Worm (Caenorhabditis elegans) whole organism, L4 larva: ENCODE data around the gene C28F5.1.

Experiments used
- F49E8.2 ChIP-seq: sonication (generic microtip); optimal IDR thresholded peaks from 2 replicates; lab custom pipeline; 2016; ENCODE audit warnings: missing compliant biosample characterization, mild to moderate bottlenecking, missing genetic modification characterization, borderline replicate concordance
- T26A8.4 ChIP-seq: fragments of 200-800 bp; sonication (Bioruptor generic); IDR thresholded peaks from 2 replicates; pipeline ENCODE4 v1.3.6; 2022; ENCODE audit warnings: missing genetic modification characterization, missing compliant biosample characterization
- Y105C5A.15 ChIP-seq: fragments of 200-800 bp; sonication (Bioruptor generic); IDR thresholded peaks from 2 replicates; pipeline ENCODE4 v1.3.6; 2022; ENCODE audit warnings: missing genetic modification characterization, missing compliant biosample characterization
- Y5F2A.4 ChIP-seq: fragments of 200-800 bp; sonication (Bioruptor generic); optimal IDR thresholded peaks from 2 replicates; lab custom pipeline; 2018; ENCODE audit warnings: mild to moderate bottlenecking, missing genetic modification characterization, missing compliant biosample characterization
- ZK337.2 ChIP-seq: fragments of 200-800 bp; sonication (Bioruptor generic); IDR thresholded peaks from 2 replicates; pipeline ENCODE4 v1.3.6; 2022; ENCODE audit warnings: missing genetic modification reagents, missing genetic modification characterization, missing compliant biosample characterization
- attf-4 ChIP-seq: sonication (generic microtip); optimal IDR thresholded peaks from 3 replicates; lab custom pipeline; 2017; ENCODE audit warnings: missing biosample characterization, missing genetic modification characterization
- ceh-28 ChIP-seq: fragments of 150-350 bp; optimal IDR thresholded peaks from 2 replicates; lab custom pipeline; 2014; ENCODE audit warnings: missing biosample characterization, missing genetic modification reagents, missing genetic modification characterization
- ceh-32 ChIP-seq: sonication (generic microtip); optimal IDR thresholded peaks from 2 replicates; lab custom pipeline; 2016; ENCODE audit warnings: mild to moderate bottlenecking, missing genetic modification characterization, missing compliant biosample characterization; ENCODE audit not compliant: poor library complexity
- ceh-44 ChIP-seq: fragments of 200-800 bp; sonication (Bioruptor generic); IDR thresholded peaks from 2 replicates; pipeline ENCODE4 v1.3.6; 2022; ENCODE audit warnings: missing genetic modification reagents, missing genetic modification characterization, missing compliant biosample characterization
- ces-1 ChIP-seq: fragments of 150-350 bp; sonication (generic microtip); optimal IDR thresholded peaks from 4 replicates; lab custom pipeline; 2014; ENCODE audit warnings: missing biosample characterization, missing genetic modification reagents, missing genetic modification characterization
- daf-12 ChIP-seq: fragments of 150-350 bp; optimal IDR thresholded peaks from 2 replicates; lab custom pipeline; 2014; ENCODE audit warnings: missing biosample characterization, missing genetic modification reagents, missing genetic modification characterization
- daf-8 ChIP-seq: fragments of 200-800 bp; sonication (Bioruptor generic); IDR thresholded peaks from 2 replicates; pipeline ENCODE4 v1.3.6; 2022; ENCODE audit warnings: missing genetic modification characterization, missing compliant biosample characterization
- dmd-6 ChIP-seq: fragments of 200-800 bp; sonication (Bioruptor generic); IDR thresholded peaks from 2 replicates; pipeline ENCODE4 v1.3.6; 2022; ENCODE audit warnings: missing genetic modification reagents, missing genetic modification characterization, missing compliant biosample characterization
- duxl-1 ChIP-seq: sonication (generic microtip); optimal IDR thresholded peaks from 2 replicates; lab custom pipeline; 2016; ENCODE audit warnings: mild to moderate bottlenecking, missing genetic modification characterization, moderate library complexity, missing compliant biosample characterization; ENCODE audit not compliant: poor library complexity
- egl-27 ChIP-seq: sonication (generic microtip); optimal IDR thresholded peaks from 3 replicates; lab custom pipeline; 2017; ENCODE audit warnings: missing biosample characterization, missing genetic modification reagents, missing genetic modification characterization
- egl-43 ChIP-seq: fragments of 200-800 bp; sonication (Bioruptor generic); IDR thresholded peaks from 2 replicates; pipeline ENCODE4 v1.3.6; 2022; ENCODE audit warnings: missing genetic modification reagents, missing genetic modification characterization, missing compliant biosample characterization
- fkh-10 ChIP-seq: fragments of 150-350 bp; optimal IDR thresholded peaks from 2 replicates; lab custom pipeline; 2014; ENCODE audit warnings: missing biosample characterization, missing genetic modification reagents, missing genetic modification characterization
- hif-1 ChIP-seq, 2 experiments: sonication (generic microtip); optimal IDR thresholded peaks; 2 replicates each; lab custom pipeline; 2016 to 2017; ENCODE audit warnings: missing compliant biosample characterization in 2 of 2, missing genetic modification characterization in 2 of 2, missing genetic modification reagents in 2 of 2, missing genotype in 2 of 2, mild to moderate bottlenecking in 1 of 2
- hlh-30 ChIP-seq: sonication (generic microtip); optimal IDR thresholded peaks from 2 replicates; lab custom pipeline; 2017; ENCODE audit warnings: antibody characterized with exemption, mild to moderate bottlenecking, missing genetic modification characterization, missing compliant biosample characterization; ENCODE audit not compliant: insufficient read depth
- lim-7 ChIP-seq: fragments of 200-800 bp; sonication (Bioruptor generic); IDR thresholded peaks from 2 replicates; pipeline ENCODE4 v1.3.6; 2022; ENCODE audit warnings: missing genetic modification characterization, missing compliant biosample characterization
- lin-13 ChIP-seq: fragments of 150-350 bp; optimal IDR thresholded peaks from 2 replicates; lab custom pipeline; 2014; ENCODE audit warnings: missing biosample characterization, missing genetic modification reagents, missing genetic modification characterization
- mep-1 ChIP-seq: fragments of 150-350 bp; sonication (generic microtip); optimal IDR thresholded peaks from 3 replicates; lab custom pipeline; 2014; ENCODE audit warnings: missing biosample characterization, missing genetic modification characterization
- mes-2 ChIP-seq: sonication (generic microtip); optimal IDR thresholded peaks from 2 replicates; lab custom pipeline; 2016; ENCODE audit warnings: missing genotype, mild to moderate bottlenecking, missing genetic modification characterization, missing compliant biosample characterization; ENCODE audit not compliant: poor library complexity, severe bottlenecking
- mxl-2 ChIP-seq: fragments of 200-800 bp; sonication (Bioruptor generic); conservative IDR thresholded peaks from 2 replicates; pipeline ENCODE4 v1.3.6; 2022; ENCODE audit warnings: missing genetic modification reagents, missing genetic modification characterization, missing compliant biosample characterization
- mxl-3 ChIP-seq: fragments of 200-800 bp; sonication (Bioruptor generic); optimal IDR thresholded peaks from 2 replicates; lab custom pipeline; 2018; ENCODE audit warnings: mild to moderate bottlenecking, missing genetic modification characterization, missing compliant biosample characterization
- nhr-102 ChIP-seq: sonication (generic microtip); optimal IDR thresholded peaks from 2 replicates; lab custom pipeline; 2016; ENCODE audit warnings: mild to moderate bottlenecking, missing genetic modification characterization, moderate library complexity, missing compliant biosample characterization
- nhr-11 ChIP-seq: fragments of 150-350 bp; optimal IDR thresholded peaks from 2 replicates; lab custom pipeline; 2014; ENCODE audit warnings: missing biosample characterization, missing genetic modification characterization
- nhr-111 ChIP-seq: fragments of 200-800 bp; sonication (Bioruptor generic); optimal IDR thresholded peaks from 2 replicates; lab custom pipeline; 2018; ENCODE audit warnings: mild to moderate bottlenecking, missing genetic modification characterization, missing compliant biosample characterization
- nhr-28 ChIP-seq: fragments of 150-350 bp; optimal IDR thresholded peaks from 2 replicates; lab custom pipeline; 2014; ENCODE audit warnings: missing biosample characterization, missing genetic modification characterization
- nhr-41 ChIP-seq: fragments of 200-800 bp; sonication (Bioruptor generic); IDR thresholded peaks from 2 replicates; pipeline ENCODE4 v1.3.6; 2022; ENCODE audit warnings: missing genetic modification reagents, missing genetic modification characterization, missing compliant biosample characterization
- nhr-6 ChIP-seq: fragments of 150-350 bp; optimal IDR thresholded peaks from 2 replicates; lab custom pipeline; 2014; ENCODE audit warnings: missing biosample characterization, missing genetic modification characterization
- nhr-76 ChIP-seq: fragments of 150-350 bp; optimal IDR thresholded peaks from 2 replicates; lab custom pipeline; 2014; ENCODE audit warnings: missing biosample characterization, missing genetic modification characterization
- nhr-77 ChIP-seq: fragments of 150-350 bp; optimal IDR thresholded peaks from 2 replicates; lab custom pipeline; 2014; ENCODE audit warnings: missing biosample characterization, missing genetic modification characterization
- pha-4 ChIP-seq, 2 experiments: fragments of 150-350 bp in 1 of 2; fragments of 200-800 bp in 1 of 2; sonication (Bioruptor generic) in 1 of 2; IDR thresholded peaks in 1 of 2; optimal IDR thresholded peaks in 1 of 2; 2 replicates each; pipeline versions ENCODE4 v1.3.6 to Lab custom; 2014 to 2022; ENCODE audit warnings: missing genetic modification characterization in 2 of 2, missing genetic modification reagents in 2 of 2, missing biosample characterization in 1 of 2, missing compliant biosample characterization in 1 of 2
- saeg-2 ChIP-seq: fragments of 200-800 bp; sonication (Bioruptor generic); IDR thresholded peaks from 2 replicates; pipeline ENCODE4 v1.3.6; 2022; ENCODE audit warnings: missing genetic modification reagents, missing genetic modification characterization, missing compliant biosample characterization
- set-16 ChIP-seq: fragments of 200-800 bp; sonication (Bioruptor generic); IDR thresholded peaks from 2 replicates; pipeline ENCODE4 v1.3.6; 2022; ENCODE audit warnings: missing genetic modification reagents, missing genetic modification characterization, missing compliant biosample characterization
- skn-1 ChIP-seq: fragments of 150-350 bp; optimal IDR thresholded peaks from 2 replicates; lab custom pipeline; 2014; ENCODE audit warnings: missing biosample characterization, missing genetic modification characterization
- spr-3 ChIP-seq: fragments of 200-800 bp; sonication (Bioruptor generic); optimal IDR thresholded peaks from 2 replicates; lab custom pipeline; 2018; ENCODE audit warnings: mild to moderate bottlenecking, missing genetic modification characterization, missing compliant biosample characterization
- tra-1 ChIP-seq: fragments of 200-800 bp; sonication (Bioruptor generic); IDR thresholded peaks from 2 replicates; pipeline ENCODE4 v1.3.6; 2022; ENCODE audit warnings: missing genetic modification reagents, missing genetic modification characterization, missing compliant biosample characterization
- vab-7 ChIP-seq: fragments of 200-800 bp; sonication (Bioruptor generic); IDR thresholded peaks from 2 replicates; pipeline ENCODE4 v1.3.6; 2022; ENCODE audit warnings: missing genetic modification reagents, missing genetic modification characterization, missing compliant biosample characterization
- zip-2 ChIP-seq: fragments of 150-350 bp; optimal IDR thresholded peaks from 2 replicates; lab custom pipeline; 2014; ENCODE audit warnings: missing biosample characterization, missing genetic modification characterization
- ztf-11 ChIP-seq: fragments of 150-350 bp; optimal IDR thresholded peaks from 2 replicates; lab custom pipeline; 2014; ENCODE audit warnings: missing biosample characterization, missing genetic modification characterization

Gene C28F5.1

DNA sequence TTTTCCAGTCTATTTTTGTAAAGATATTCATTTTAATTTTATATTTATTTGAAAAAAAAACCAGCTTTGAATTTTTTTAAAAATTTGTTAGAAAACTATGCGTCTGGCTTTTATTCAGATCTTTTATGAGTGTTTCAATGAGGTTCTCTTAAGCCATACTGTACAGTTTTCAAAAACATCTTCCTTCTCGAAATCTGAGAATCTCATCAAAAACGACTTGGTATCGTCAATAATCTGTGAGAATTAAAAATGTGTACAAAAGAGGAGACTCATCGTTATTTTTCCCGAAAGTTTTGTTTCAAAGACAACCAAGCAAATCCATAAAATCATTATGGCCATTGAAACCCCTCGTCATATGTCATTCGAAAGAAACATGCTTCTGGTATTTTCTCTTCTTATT lies 45.9 kb upstream of the C28F5.1 start, which contains the start of gene D1022.2:
D1022.2 (plus strand) TSS at position 301 of the 400 bp plus-strand sequence.
- TF ChIP-seq nhr-28: no peak
- TF ChIP-seq Y105C5A.15 (GFP tag; lab: Robert Waterston, UW): 0 out of 2 replicates have a peak, but pooled peaks have one; percentile 14
- no peak for TF ChIP-seq nhr-102 (tag; lab: Kevin White, UChicago)
- no peak for TF ChIP-seq nhr-76 (tag; lab: Kevin White, UChicago)
- TF ChIP-seq daf-12: no peak
- TF ChIP-seq, all 104 proteins: peak for 1

DNA sequence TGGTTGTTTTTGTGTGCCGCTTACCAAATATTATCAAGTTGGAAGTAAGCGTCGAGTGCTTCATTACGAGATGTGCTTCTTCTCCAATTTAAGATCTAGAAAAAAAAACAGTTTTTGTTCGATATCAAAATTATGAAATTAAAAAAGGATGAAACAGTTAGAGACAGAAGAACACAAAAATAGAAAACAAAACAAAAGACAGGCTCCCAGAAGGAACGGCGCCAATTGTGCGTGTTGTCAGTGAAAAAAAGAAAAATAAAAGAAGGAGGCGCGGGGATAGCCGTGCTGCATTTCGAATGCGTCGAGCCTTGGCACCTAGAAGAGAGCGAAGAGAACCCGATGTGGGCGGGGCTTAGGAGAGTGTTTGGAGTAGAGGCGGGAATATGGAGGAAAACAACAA lies 39.6 kb upstream of the C28F5.1 start, which contains the start of gene sro-1:
sro-1 (minus strand) TSS at position 101 of the 400 bp plus-strand sequence.
- TF ChIP-seq nhr-77 (tag; lab: Kevin White, UChicago): no peak
- no peak for TF ChIP-seq egl-43 (GFP tag; lab: Robert Waterston, UW)
- TF ChIP-seq skn-1 (tag; lab: Kevin White, UChicago): no peak
- TF ChIP-seq mes-2 (tag; lab: Kevin White, UChicago): no peak
- no peak for TF ChIP-seq nhr-11 (tag; lab: Kevin White, UChicago)
- no peak for TF ChIP-seq pha-4 (GFP tag; IDR thresholded peaks at IDR 0.05; lab: Robert Waterston, UW)
- no peak for TF ChIP-seq pha-4 (tag; optimal IDR thresholded peaks at IDR 0.05; lab: Kevin White, UChicago)
- no peak for TF ChIP-seq ces-1 (GFP tag; lab: Kevin White, UChicago)
- no peak for TF ChIP-seq hlh-30
- TF ChIP-seq nhr-111 (GFP tag; lab: Kevin White, UChicago): no peak

DNA sequence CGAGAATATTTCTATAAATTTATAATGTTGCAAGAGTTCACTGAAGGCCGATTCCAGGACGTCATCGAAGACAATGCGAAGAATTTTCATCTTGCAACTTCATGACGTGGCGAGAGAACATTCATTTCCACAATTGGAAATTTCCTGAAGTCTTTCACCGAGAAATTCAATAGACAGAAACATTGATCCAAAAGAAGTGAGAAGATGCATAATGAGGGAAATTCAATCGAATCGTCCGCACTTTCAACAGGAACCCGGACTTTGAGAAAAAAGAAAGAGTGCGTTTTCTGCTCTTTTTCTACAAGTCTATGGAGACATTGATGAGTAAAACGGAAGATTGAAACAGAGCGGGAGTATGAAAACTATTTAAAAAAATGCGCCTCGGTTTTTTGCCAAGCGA lies 35.8 kb upstream of the C28F5.1 start:
- TF ChIP-seq mep-1 (no peak), daf-8 (no peak), ces-1 (GFP tag; lab: Kevin White, UChicago) (peak; percentile 40), ceh-44 (GFP tag; lab: Robert Waterston, UW) (no peak), fkh-10 (GFP tag; lab: Kevin White, UChicago) (peak; percentile 64)

DNA sequence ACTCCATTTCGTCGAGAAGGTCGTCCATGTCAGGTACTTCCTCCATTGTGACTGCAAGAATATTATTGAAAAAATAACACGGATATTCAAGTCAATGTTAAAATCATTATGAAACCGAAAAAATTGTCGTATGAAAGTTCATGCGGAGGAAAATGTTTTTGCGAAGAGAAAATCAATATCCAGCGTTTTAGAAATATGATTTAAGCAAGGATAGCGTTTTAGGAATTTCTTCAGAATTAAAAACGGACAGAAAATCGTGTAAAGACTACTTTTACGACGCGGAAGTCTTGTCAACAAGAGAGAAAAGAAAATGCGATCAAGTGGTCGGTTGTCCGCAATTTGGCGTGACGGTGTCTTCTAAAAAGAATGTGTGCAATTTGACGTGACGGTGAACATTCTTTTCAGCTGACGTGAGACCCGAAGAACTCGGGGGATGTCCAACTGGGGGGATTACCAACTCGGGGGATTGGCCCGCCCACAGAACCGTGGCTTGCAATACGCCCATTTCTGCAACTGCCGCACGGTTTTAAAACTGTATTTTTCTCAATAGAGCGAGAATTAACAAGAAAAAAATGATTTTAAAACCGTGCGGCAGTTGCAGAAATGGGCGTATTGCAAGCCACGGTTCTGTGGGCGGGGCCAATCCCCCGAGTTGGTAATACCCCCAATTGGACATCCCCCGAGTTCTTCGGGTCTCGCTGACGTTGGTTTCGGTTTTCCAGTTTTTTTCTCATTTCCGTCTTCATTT lies 26.4 kb upstream of the C28F5.1 start, which contains the start of the genes aka-1 and ubc-6:
aka-1 (minus strand) TSS at position 51 of the 748 bp plus-strand sequence.
ubc-6 (plus strand) TSS at position 701 of the 748 bp plus-strand sequence.
- TF ChIP-seq set-16 (GFP tag; lab: Robert Waterston, UW) (peak; percentile 73), mxl-3 (GFP tag; lab: Kevin White, UChicago) (peak; percentile 83), attf-4 (tag; lab: Kevin White, UChicago) (no peak), lim-7 (peak; percentile 70), dmd-6 (GFP tag; lab: Robert Waterston, UW) (peak; percentile 94), mxl-2 (GFP tag; lab: Robert Waterston, UW) (peak; percentile 70; the same call in 1 of the 2 replicates), ceh-32 (no peak), ztf-11 (tag; lab: Kevin White, UChicago) (no peak), ceh-28 (no peak), nhr-41 (GFP tag; lab: Robert Waterston, UW) (peak; percentile 61; the same call in 1 of the 2 replicates), egl-27 (no peak), nhr-11 (tag; lab: Kevin White, UChicago) (peak; percentile 72), ZK337.2 (peak; percentile 71), nhr-102 (tag; lab: Kevin White, UChicago) (peak; percentile 89), vab-7 (GFP tag; lab: Robert Waterston, UW) (peak; percentile 93), nhr-77 (tag; lab: Kevin White, UChicago) (peak; percentile 61), zip-2 (tag; lab: Kevin White, UChicago) (peak; percentile 23), tra-1 (GFP tag; lab: Robert Waterston, UW) (peak; percentile 96), spr-3 (peak; percentile 32), nhr-6 (tag; lab: Kevin White, UChicago) (peak; percentile 22), pha-4 (GFP tag; IDR thresholded peaks at IDR 0.05; lab: Robert Waterston, UW) (peak; percentile 94), pha-4 (tag; optimal IDR thresholded peaks at IDR 0.05; lab: Kevin White, UChicago) (peak; percentile 44), nhr-28 (peak; percentile 62), Y105C5A.15 (GFP tag; lab: Robert Waterston, UW) (peak; percentile 68; the same call in 1 of the 2 replicates), hif-1 (tag; optimal IDR thresholded peaks at IDR 0.05; lab: Kevin White, UChicago) (peak; percentile 31 to 83), saeg-2 (GFP tag; lab: Robert Waterston, UW) (peak; percentile 85), lin-13 (peak; percentile 75), F49E8.2 (peak; percentile 78), Y5F2A.4 (GFP tag; lab: Kevin White, UChicago) (peak; percentile 35), duxl-1 (tag; lab: Kevin White, UChicago) (peak; percentile 49), T26A8.4 (GFP tag; lab: Robert Waterston, UW) (peak; percentile 95)
